Worm (Caenorhabditis elegans) whole organism, late embryonic: ENCODE measurements around the gene lin-66.

Experiments
- C08G9.2 ChIP-seq: sonication (generic microtip); optimal IDR thresholded peaks from 2 replicates; lab custom pipeline; 2016; ENCODE audit warnings: mild to moderate bottlenecking, missing genetic modification characterization, moderate library complexity, missing compliant biosample characterization
- C38D4.7 ChIP-seq: fragments of 200-800 bp; sonication (Bioruptor generic); optimal IDR thresholded peaks from 2 replicates; lab custom pipeline; 2018; ENCODE audit warnings: mild to moderate bottlenecking, missing genetic modification characterization, moderate library complexity, missing compliant biosample characterization
- F13H6.1 ChIP-seq: sonication (generic microtip); optimal IDR thresholded peaks from 2 replicates; lab custom pipeline; 2016; ENCODE audit warnings: missing genetic modification characterization, missing compliant biosample characterization
- K02D7.2 ChIP-seq: sonication (generic microtip); optimal IDR thresholded peaks from 2 replicates; lab custom pipeline; 2017; ENCODE audit warnings: mild to moderate bottlenecking, missing genetic modification characterization, missing compliant biosample characterization
- Y22D7AL.16 ChIP-seq: sonication (generic microtip); optimal IDR thresholded peaks from 2 replicates; lab custom pipeline; 2016; ENCODE audit warnings: missing genetic modification characterization, missing compliant biosample characterization
- ama-1 ChIP-seq: fragments of 150-350 bp; optimal IDR thresholded peaks from 2 replicates; lab custom pipeline; 2014
- ceh-19 ChIP-seq: fragments of 200-800 bp; sonication (Bioruptor generic); optimal IDR thresholded peaks from 2 replicates; lab custom pipeline; 2018; ENCODE audit warnings: mild to moderate bottlenecking, missing genetic modification characterization, missing compliant biosample characterization
- ceh-2 ChIP-seq: sonication (generic microtip); optimal IDR thresholded peaks from 2 replicates; lab custom pipeline; 2016; ENCODE audit warnings: missing genotype, missing genetic modification characterization, missing compliant biosample characterization
- ceh-22 ChIP-seq: sonication (generic microtip); optimal IDR thresholded peaks from 2 replicates; lab custom pipeline; 2017; ENCODE audit warnings: missing biosample characterization, missing genetic modification characterization
- ceh-24 ChIP-seq: sonication (generic microtip); optimal IDR thresholded peaks from 2 replicates; lab custom pipeline; 2016; ENCODE audit warnings: mild to moderate bottlenecking, missing genetic modification characterization, missing compliant biosample characterization
- ceh-30 ChIP-seq: fragments of 150-350 bp; optimal IDR thresholded peaks from 2 replicates; lab custom pipeline; 2014; ENCODE audit warnings: missing biosample characterization, missing genetic modification characterization
- ceh-31 ChIP-seq: sonication (generic microtip); optimal IDR thresholded peaks from 2 replicates; lab custom pipeline; 2016; ENCODE audit warnings: missing genetic modification characterization, missing compliant biosample characterization
- ceh-34 ChIP-seq: sonication (generic microtip); optimal IDR thresholded peaks from 2 replicates; lab custom pipeline; 2016; ENCODE audit warnings: mild to moderate bottlenecking, missing genetic modification characterization, missing compliant biosample characterization
- ceh-45 ChIP-seq: fragments of 200-800 bp; sonication (Bioruptor generic); IDR thresholded peaks from 2 replicates; pipeline ENCODE4 v1.3.6; 2022; ENCODE audit warnings: missing genetic modification reagents, missing genetic modification characterization, missing compliant biosample characterization
- ceh-6 ChIP-seq: fragments of 200-800 bp; sonication (Bioruptor generic); optimal IDR thresholded peaks from 2 replicates; lab custom pipeline; 2018; ENCODE audit warnings: mild to moderate bottlenecking, missing genetic modification characterization, missing compliant biosample characterization
- ceh-9 ChIP-seq: sonication (generic microtip); optimal IDR thresholded peaks from 2 replicates; lab custom pipeline; 2016; ENCODE audit warnings: mild to moderate bottlenecking, missing genetic modification characterization, inconsistent platforms, missing compliant biosample characterization
- che-1 ChIP-seq: sonication (generic microtip); optimal IDR thresholded peaks from 2 replicates; lab custom pipeline; 2016; ENCODE audit warnings: mild to moderate bottlenecking, missing genetic modification characterization, missing compliant biosample characterization
- dmd-4 ChIP-seq: sonication (generic microtip); optimal IDR thresholded peaks from 2 replicates; lab custom pipeline; 2016; ENCODE audit warnings: borderline replicate concordance, missing genetic modification characterization, missing compliant biosample characterization
- elt-2 ChIP-seq: sonication (generic microtip); optimal IDR thresholded peaks from 2 replicates; lab custom pipeline; 2016; ENCODE audit warnings: missing genetic modification reagents, missing genetic modification characterization, missing compliant biosample characterization
- elt-4 ChIP-seq: sonication (generic microtip); optimal IDR thresholded peaks from 2 replicates; lab custom pipeline; 2016; ENCODE audit warnings: missing genetic modification characterization, missing compliant biosample characterization
- fax-1 ChIP-seq: sonication (generic microtip); optimal IDR thresholded peaks from 2 replicates; lab custom pipeline; 2016; ENCODE audit warnings: missing genotype, missing genetic modification characterization, missing compliant biosample characterization
- fkh-10 ChIP-seq: fragments of 150-350 bp; optimal IDR thresholded peaks from 2 replicates; lab custom pipeline; 2014; ENCODE audit warnings: missing biosample characterization, missing genetic modification reagents, missing genetic modification characterization
- fkh-6 ChIP-seq: sonication (generic microtip); optimal IDR thresholded peaks from 2 replicates; lab custom pipeline; 2016; ENCODE audit warnings: missing genetic modification characterization, missing compliant biosample characterization
- gmeb-2 ChIP-seq: sonication (generic microtip); optimal IDR thresholded peaks from 2 replicates; lab custom pipeline; 2016; ENCODE audit warnings: missing genetic modification characterization, inconsistent platforms, missing compliant biosample characterization
- hlh-13 ChIP-seq: fragments of 200-800 bp; sonication (Bioruptor generic); optimal IDR thresholded peaks from 2 replicates; lab custom pipeline; 2018; ENCODE audit warnings: mild to moderate bottlenecking, missing genetic modification characterization, missing compliant biosample characterization
- hlh-15 ChIP-seq: sonication (generic microtip); optimal IDR thresholded peaks from 2 replicates; lab custom pipeline; 2016; ENCODE audit warnings: missing genetic modification characterization, missing compliant biosample characterization
- hlh-6 ChIP-seq: sonication (generic microtip); optimal IDR thresholded peaks from 2 replicates; lab custom pipeline; 2016; ENCODE audit warnings: missing genotype, missing genetic modification characterization, missing compliant biosample characterization
- hlh-8 ChIP-seq: sonication (generic microtip); optimal IDR thresholded peaks from 2 replicates; lab custom pipeline; 2016; ENCODE audit warnings: missing genotype, missing genetic modification characterization, missing compliant biosample characterization
- lim-6 ChIP-seq: sonication (generic microtip); optimal IDR thresholded peaks from 2 replicates; lab custom pipeline; 2016; ENCODE audit warnings: missing genetic modification characterization, missing compliant biosample characterization
- lin-11 ChIP-seq: fragments of 200-800 bp; sonication (Bioruptor generic); optimal IDR thresholded peaks from 2 replicates; lab custom pipeline; 2018; ENCODE audit warnings: mild to moderate bottlenecking, missing genetic modification characterization, missing compliant biosample characterization
- madf-2 ChIP-seq: sonication (generic microtip); optimal IDR thresholded peaks from 2 replicates; lab custom pipeline; 2017; ENCODE audit warnings: missing genetic modification characterization, missing compliant biosample characterization
- mec-3 ChIP-seq: sonication (generic microtip); optimal IDR thresholded peaks from 2 replicates; lab custom pipeline; 2016; ENCODE audit warnings: borderline replicate concordance, missing genetic modification characterization, missing compliant biosample characterization
- nfya-1 ChIP-seq: sonication (generic microtip); optimal IDR thresholded peaks from 2 replicates; lab custom pipeline; 2017; ENCODE audit warnings: missing genetic modification characterization, mild to moderate bottlenecking, missing compliant biosample characterization, antibody characterized with exemption, moderate library complexity
- nhr-11 ChIP-seq: fragments of 150-350 bp; optimal IDR thresholded peaks from 2 replicates; lab custom pipeline; 2014; ENCODE audit warnings: missing biosample characterization, missing genetic modification characterization
- npax-4 ChIP-seq: sonication (generic microtip); optimal IDR thresholded peaks from 2 replicates; lab custom pipeline; 2016; ENCODE audit warnings: missing genetic modification characterization, missing compliant biosample characterization
- pag-3 ChIP-seq: sonication (generic microtip); optimal IDR thresholded peaks from 2 replicates; lab custom pipeline; 2016; ENCODE audit warnings: missing compliant biosample characterization, missing genetic modification characterization, borderline replicate concordance
- pat-9 ChIP-seq: fragments of 200-800 bp; sonication (Bioruptor generic); optimal IDR thresholded peaks from 2 replicates; lab custom pipeline; 2018; ENCODE audit warnings: mild to moderate bottlenecking, missing genetic modification characterization, moderate library complexity, missing compliant biosample characterization
- pax-1 ChIP-seq: fragments of 150-350 bp; optimal IDR thresholded peaks from 2 replicates; lab custom pipeline; 2014; ENCODE audit warnings: missing biosample characterization, missing genetic modification characterization
- ref-2 ChIP-seq: sonication (generic microtip); optimal IDR thresholded peaks from 2 replicates; lab custom pipeline; 2016; ENCODE audit warnings: missing genetic modification characterization, missing compliant biosample characterization
- sdc-2 ChIP-seq: sonication (generic microtip); optimal IDR thresholded peaks from 2 replicates; lab custom pipeline; 2016; ENCODE audit warnings: missing genotype, missing genetic modification characterization, missing compliant biosample characterization
- sox-2 ChIP-seq: fragments of 200-800 bp; sonication (Bioruptor generic); IDR thresholded peaks from 2 replicates; pipeline ENCODE4 v1.3.6; 2022; ENCODE audit warnings: missing genetic modification reagents, missing genetic modification characterization, missing compliant biosample characterization
- sox-4 ChIP-seq: sonication (generic microtip); optimal IDR thresholded peaks from 2 replicates; lab custom pipeline; 2017; ENCODE audit warnings: mild to moderate bottlenecking, missing genetic modification characterization, inconsistent platforms, missing compliant biosample characterization
- syd-9 ChIP-seq: sonication (generic microtip); optimal IDR thresholded peaks from 2 replicates; lab custom pipeline; 2016; ENCODE audit warnings: mild to moderate bottlenecking, missing genetic modification characterization, moderate library complexity, missing compliant biosample characterization
- tbx-2 ChIP-seq: sonication (generic microtip); optimal IDR thresholded peaks from 2 replicates; lab custom pipeline; 2016; ENCODE audit warnings: missing genetic modification characterization, missing compliant biosample characterization
- tbx-7 ChIP-seq: sonication (generic microtip); optimal IDR thresholded peaks from 2 replicates; lab custom pipeline; 2016; ENCODE audit warnings: missing genotype, missing genetic modification characterization, missing compliant biosample characterization
- ttx-3 ChIP-seq: sonication (generic microtip); optimal IDR thresholded peaks from 2 replicates; lab custom pipeline; 2016; ENCODE audit warnings: missing genetic modification reagents, missing genetic modification characterization, missing compliant biosample characterization
- unc-3 ChIP-seq, 2 experiments: fragments of 200-800 bp in 1 of 2; sonication (Bioruptor generic) in 1 of 2; sonication (generic microtip) in 1 of 2; conservative IDR thresholded peaks in 1 of 2; optimal IDR thresholded peaks in 1 of 2; 2 replicates each; pipeline versions ENCODE4 v1.3.6 to Lab custom; 2016 to 2022; ENCODE audit warnings: missing compliant biosample characterization in 2 of 2, missing genetic modification characterization in 2 of 2, missing genetic modification reagents in 1 of 2
- unc-42 ChIP-seq: sonication (generic microtip); optimal IDR thresholded peaks from 2 replicates; lab custom pipeline; 2016; ENCODE audit warnings: missing genotype, missing genetic modification characterization, missing compliant biosample characterization
- unc-55 ChIP-seq: sonication (generic microtip); optimal IDR thresholded peaks from 2 replicates; lab custom pipeline; 2017; ENCODE audit warnings: missing biosample characterization, missing genetic modification reagents, missing genetic modification characterization
- unc-86 ChIP-seq: sonication (generic microtip); optimal IDR thresholded peaks from 2 replicates; lab custom pipeline; 2016; ENCODE audit warnings: missing genetic modification characterization, missing compliant biosample characterization
- zip-5 ChIP-seq: sonication (generic microtip); optimal IDR thresholded peaks from 2 replicates; lab custom pipeline; 2016; ENCODE audit warnings: missing genetic modification characterization, missing compliant biosample characterization
- ztf-16 ChIP-seq: sonication (generic microtip); optimal IDR thresholded peaks from 2 replicates; lab custom pipeline; 2017; ENCODE audit warnings: missing genetic modification characterization, missing compliant biosample characterization

Gene lin-66

DNA sequence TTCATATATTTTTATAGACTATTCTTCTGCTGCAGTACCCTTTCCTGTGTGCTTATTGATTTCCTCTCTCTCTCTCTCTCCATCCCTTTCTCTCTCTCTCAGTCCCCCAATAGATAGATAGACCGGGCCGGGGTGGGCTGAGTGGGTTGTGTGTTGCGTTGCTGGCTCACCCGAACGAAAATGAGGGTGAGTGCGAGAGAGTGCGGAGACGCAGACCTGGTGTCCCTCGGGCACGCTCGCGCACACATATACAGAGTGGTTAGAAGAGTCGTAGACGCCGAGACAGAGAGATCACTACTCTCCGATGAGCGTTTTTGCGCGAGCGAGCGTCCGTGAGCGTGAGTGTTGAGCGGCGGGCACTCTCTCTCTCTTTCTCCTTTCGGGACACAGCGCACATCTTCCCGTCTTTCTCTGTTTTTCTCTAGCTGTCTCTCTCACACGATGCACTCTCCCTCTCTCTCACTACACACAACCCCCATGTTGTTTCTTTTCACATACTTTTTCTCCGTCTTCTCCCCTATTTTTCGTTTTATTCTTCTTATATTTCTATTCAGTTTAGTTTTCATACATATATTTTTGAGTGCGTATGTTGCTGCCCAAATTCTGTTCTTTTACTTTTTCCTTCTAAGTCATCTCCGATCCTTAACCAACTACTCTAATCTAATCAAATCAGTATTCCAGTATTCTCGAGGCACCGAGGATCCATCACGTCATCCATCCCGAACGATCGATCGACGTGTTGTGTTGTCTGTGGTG, at the start of gene lin-66:
lin-66 (plus strand) TSS at position 672 of the 756 bp plus-strand sequence.
- TF ChIP-seq zip-5 (tag; lab: Kevin White, UChicago) (no peak), Y22D7AL.16 (tag; lab: Kevin White, UChicago) (no peak), fkh-10 (GFP tag; lab: Kevin White, UChicago) (no peak), pat-9 (tag; lab: Kevin White, UChicago) (peak; percentile 30), che-1 (tag; lab: Kevin White, UChicago) (peak; percentile 48), dmd-4 (tag; lab: Kevin White, UChicago) (peak; percentile 58), sox-2 (GFP tag; lab: Robert Waterston, UW) (no peak), ttx-3 (no peak), ceh-34 (peak; percentile 94), lin-11 (tag; lab: Kevin White, UChicago) (no peak), ceh-19 (no peak), fkh-6 (tag; lab: Kevin White, UChicago) (peak; percentile 29), ceh-22 (no peak), C38D4.7 (GFP tag; lab: Kevin White, UChicago) (no peak), ceh-2 (peak; percentile 77), mec-3 (no peak), lim-6 (peak; percentile 65), C08G9.2 (tag; lab: Kevin White, UChicago) (peak; percentile 47), ceh-6 (peak; percentile 62), hlh-15 (no peak), ceh-9 (no peak), ref-2 (tag; lab: Kevin White, UChicago) (peak; percentile 85), hlh-13 (GFP tag; lab: Kevin White, UChicago) (no peak), K02D7.2 (tag; lab: Kevin White, UChicago) (no peak), ceh-31 (peak; percentile 97), F13H6.1 (tag; lab: Kevin White, UChicago) (peak; percentile 79), sox-4 (tag; lab: Kevin White, UChicago) (no peak), fax-1 (peak; percentile 35), unc-42 (tag; lab: Kevin White, UChicago) (peak; percentile 82), nfya-1 (tag; lab: Kevin White, UChicago) (peak; percentile 93), elt-2 (tag; lab: Kevin White, UChicago) (no peak), pag-3 (tag; lab: Kevin White, UChicago) (no peak), unc-3 (GFP tag; conservative IDR thresholded peaks at IDR 0.05; lab: Robert Waterston, UW) (no peak), unc-3 (tag; optimal IDR thresholded peaks at IDR 0.05; lab: Kevin White, UChicago) (peak; percentile 83), tbx-2 (tag; lab: Kevin White, UChicago) (peak; percentile 96), unc-86 (tag; lab: Kevin White, UChicago) (peak; percentile 51), ceh-30 (tag; lab: Kevin White, UChicago) (no peak), hlh-8 (tag; lab: Kevin White, UChicago) (peak; percentile 44), ceh-45 (no peak), gmeb-2 (tag; lab: Kevin White, UChicago) (no peak), syd-9 (tag; lab: Kevin White, UChicago) (peak; percentile 88), pax-1 (tag; lab: Kevin White, UChicago) (no peak), hlh-6 (tag; lab: Kevin White, UChicago) (peak; percentile 53), tbx-7 (tag; lab: Kevin White, UChicago) (peak; percentile 42), sdc-2 (peak; percentile 74), npax-4 (tag; lab: Kevin White, UChicago) (no peak), ama-1 (lab: Kevin White, UChicago) (no peak), unc-55 (GFP tag; lab: Kevin White, UChicago) (peak; percentile 2), ztf-16 (tag; lab: Kevin White, UChicago) (peak; percentile 41), elt-4 (no peak), madf-2 (tag; lab: Kevin White, UChicago) (peak; percentile 33), nhr-11 (tag; lab: Kevin White, UChicago) (no peak), ceh-24 (tag; lab: Kevin White, UChicago) (no peak)
